Worm (Caenorhabditis elegans) whole organism, young adult: ENCODE measurements around the gene C49H3.16.

ENCODE experiments used
- C06A6.2 ChIP-seq: fragments of 200-800 bp; sonication (Bioruptor generic); conservative IDR thresholded peaks from 2 replicates; pipeline ENCODE4 v1.3.6; 2022; ENCODE audit warnings: missing genetic modification characterization, missing compliant biosample characterization
- D2030.7 ChIP-seq: fragments of 200-800 bp; sonication (Bioruptor generic); IDR thresholded peaks from 2 replicates; pipeline ENCODE4 v1.3.6; 2022; ENCODE audit warnings: missing genetic modification reagents, missing genetic modification characterization, missing compliant biosample characterization
- F10E7.11 ChIP-seq: sonication (generic microtip); optimal IDR thresholded peaks from 2 replicates; lab custom pipeline; 2017; ENCODE audit warnings: mild to moderate bottlenecking, missing genetic modification characterization, moderate library complexity, missing compliant biosample characterization
- F39B2.1 ChIP-seq: fragments of 200-800 bp; sonication (Bioruptor generic); IDR thresholded peaks from 2 replicates; pipeline ENCODE4 v1.3.6; 2022; ENCODE audit warnings: missing genetic modification reagents, missing genetic modification characterization, missing compliant biosample characterization
- F49E8.2 ChIP-seq: sonication (generic microtip); optimal IDR thresholded peaks from 3 replicates; lab custom pipeline; 2017; ENCODE audit warnings: missing genetic modification characterization, mild to moderate bottlenecking, missing compliant biosample characterization, antibody characterized with exemption, moderate library complexity; ENCODE audit not compliant: insufficient read depth
- F52B5.7 ChIP-seq: sonication (generic microtip); optimal IDR thresholded peaks from 2 replicates; lab custom pipeline; 2016; ENCODE audit warnings: mild to moderate bottlenecking, missing genetic modification characterization, missing compliant biosample characterization
- T07F8.4 ChIP-seq: sonication (generic microtip); optimal IDR thresholded peaks from 2 replicates; lab custom pipeline; 2016; ENCODE audit warnings: mild to moderate bottlenecking, missing genetic modification characterization, moderate library complexity, missing compliant biosample characterization
- Y53F4B.3 ChIP-seq: fragments of 200-800 bp; sonication (Bioruptor generic); IDR thresholded peaks from 2 replicates; pipeline ENCODE4 v1.3.6; 2022; ENCODE audit warnings: missing genetic modification reagents, missing genetic modification characterization, missing compliant biosample characterization
- Y53G8AR.9 ChIP-seq: fragments of 200-800 bp; sonication (Bioruptor generic); conservative IDR thresholded peaks from 2 replicates; pipeline ENCODE4 v1.3.6; 2022; ENCODE audit warnings: missing genetic modification reagents, missing genetic modification characterization, missing compliant biosample characterization
- Y56A3A.18 ChIP-seq: fragments of 200-800 bp; sonication (Bioruptor generic); IDR thresholded peaks from 2 replicates; pipeline ENCODE4 v1.3.6; 2022; ENCODE audit warnings: missing genetic modification reagents, missing genetic modification characterization, missing compliant biosample characterization
- Y95B8A.8 ChIP-seq: fragments of 200-800 bp; sonication (Bioruptor generic); IDR thresholded peaks from 2 replicates; pipeline ENCODE4 v1.3.6; 2022; ENCODE audit warnings: missing genetic modification reagents, missing genetic modification characterization, missing compliant biosample characterization
- attf-6 ChIP-seq: fragments of 200-800 bp; sonication (Bioruptor generic); IDR thresholded peaks from 2 replicates; pipeline ENCODE4 v1.3.6; 2022; ENCODE audit warnings: missing genetic modification reagents, missing genetic modification characterization, missing compliant biosample characterization
- ccch-3 ChIP-seq: fragments of 200-800 bp; sonication (Bioruptor generic); optimal IDR thresholded peaks from 2 replicates; lab custom pipeline; 2018; ENCODE audit warnings: mild to moderate bottlenecking, missing genetic modification characterization, missing compliant biosample characterization
- cebp-1 ChIP-seq, 2 experiments: fragments of 200-800 bp in 1 of 2; sonication (Bioruptor generic) in 1 of 2; sonication (generic microtip) in 1 of 2; IDR thresholded peaks in 1 of 2; optimal IDR thresholded peaks in 1 of 2; 2 replicates each; pipeline versions ENCODE4 v1.3.6 to Lab custom; 2017 to 2022; ENCODE audit warnings: missing compliant biosample characterization in 2 of 2, missing genetic modification characterization in 2 of 2, mild to moderate bottlenecking in 1 of 2, missing genetic modification reagents in 1 of 2, moderate library complexity in 1 of 2
- ceh-100 ChIP-seq: fragments of 200-800 bp; sonication (Bioruptor generic); IDR thresholded peaks from 2 replicates; pipeline ENCODE4 v1.3.6; 2022; ENCODE audit warnings: missing genetic modification reagents, missing genetic modification characterization, missing compliant biosample characterization
- ceh-40 ChIP-seq: fragments of 200-800 bp; sonication (Bioruptor generic); IDR thresholded peaks from 2 replicates; pipeline ENCODE4 v1.3.6; 2022; ENCODE audit warnings: missing genetic modification characterization, missing compliant biosample characterization
- dox-1 ChIP-seq: fragments of 200-800 bp; sonication (Bioruptor generic); IDR thresholded peaks from 2 replicates; pipeline ENCODE4 v1.3.6; 2022; ENCODE audit warnings: missing genetic modification reagents, missing genetic modification characterization, missing compliant biosample characterization
- dpl-1 ChIP-seq: fragments of 150-350 bp; optimal IDR thresholded peaks from 2 replicates; lab custom pipeline; 2014; ENCODE audit warnings: missing biosample characterization, missing genetic modification reagents, missing genetic modification characterization
- egl-44 ChIP-seq: fragments of 200-800 bp; sonication (Bioruptor generic); IDR thresholded peaks from 2 replicates; pipeline ENCODE4 v1.3.6; 2022; ENCODE audit warnings: missing genetic modification reagents, missing genetic modification characterization, missing compliant biosample characterization
- egrh-3 ChIP-seq: fragments of 200-800 bp; sonication (Bioruptor generic); IDR thresholded peaks from 2 replicates; pipeline ENCODE4 v1.3.6; 2022; ENCODE audit warnings: missing genetic modification reagents, missing genetic modification characterization, missing compliant biosample characterization
- fkh-3 ChIP-seq: sonication (generic microtip); optimal IDR thresholded peaks from 2 replicates; lab custom pipeline; 2016; ENCODE audit warnings: mild to moderate bottlenecking, missing genetic modification characterization, missing compliant biosample characterization
- gei-17 ChIP-seq: fragments of 200-800 bp; sonication (Bioruptor generic); optimal IDR thresholded peaks from 2 replicates; lab custom pipeline; 2018; ENCODE audit warnings: mild to moderate bottlenecking, missing genetic modification characterization, missing compliant biosample characterization
- hlh-26 ChIP-seq: fragments of 200-800 bp; sonication (Bioruptor generic); conservative IDR thresholded peaks from 2 replicates; pipeline ENCODE4 v1.3.6; 2022; ENCODE audit warnings: missing genetic modification reagents, missing genetic modification characterization, missing compliant biosample characterization
- hmg-1.2 ChIP-seq: fragments of 200-800 bp; sonication (Bioruptor generic); IDR thresholded peaks from 2 replicates; pipeline ENCODE4 v1.3.6; 2022; ENCODE audit warnings: missing genetic modification reagents, missing genetic modification characterization, missing compliant biosample characterization
- hsf-1 ChIP-seq: fragments of 200-800 bp; sonication (Bioruptor generic); IDR thresholded peaks from 2 replicates; pipeline ENCODE4 v1.3.6; 2022; ENCODE audit warnings: missing genetic modification reagents, missing genetic modification characterization, missing compliant biosample characterization
- let-607 ChIP-seq, 2 experiments: fragments of 200-800 bp in 1 of 2; sonication (Bioruptor generic) in 1 of 2; sonication (generic microtip) in 1 of 2; optimal IDR thresholded peaks; 2 replicates each; lab custom pipeline; 2016 to 2018; ENCODE audit warnings: mild to moderate bottlenecking in 2 of 2, missing compliant biosample characterization in 2 of 2, missing genetic modification characterization in 2 of 2, moderate library complexity in 2 of 2, missing genotype in 1 of 2
- lin-54 ChIP-seq: fragments of 200-800 bp; sonication (Bioruptor generic); optimal IDR thresholded peaks from 2 replicates; lab custom pipeline; 2018; ENCODE audit warnings: mild to moderate bottlenecking, missing genetic modification characterization, missing compliant biosample characterization
- lir-1 ChIP-seq: fragments of 200-800 bp; sonication (Bioruptor generic); conservative IDR thresholded peaks from 2 replicates; pipeline ENCODE4 v1.3.6; 2022; ENCODE audit warnings: missing genetic modification reagents, missing genetic modification characterization, missing compliant biosample characterization
- lsl-1 ChIP-seq: fragments of 200-800 bp; sonication (Bioruptor generic); optimal IDR thresholded peaks from 2 replicates; lab custom pipeline; 2018; ENCODE audit warnings: mild to moderate bottlenecking, missing genetic modification characterization, moderate library complexity, missing compliant biosample characterization
- nhr-120 ChIP-seq: fragments of 200-800 bp; sonication (Bioruptor generic); IDR thresholded peaks from 2 replicates; pipeline ENCODE4 v1.3.6; 2022; ENCODE audit warnings: missing genetic modification characterization, missing compliant biosample characterization
- nhr-80 ChIP-seq: sonication (generic microtip); optimal IDR thresholded peaks from 2 replicates; lab custom pipeline; 2016; ENCODE audit warnings: missing genetic modification characterization, missing compliant biosample characterization
- nhr-90 ChIP-seq: sonication (generic microtip); optimal IDR thresholded peaks from 2 replicates; lab custom pipeline; 2016; ENCODE audit warnings: missing genotype, mild to moderate bottlenecking, missing genetic modification characterization, missing compliant biosample characterization
- pha-4 ChIP-seq: fragments of 150-350 bp; sonication (generic microtip); optimal IDR thresholded peaks from 2 replicates; lab custom pipeline; 2014; ENCODE audit warnings: missing biosample characterization, missing genetic modification reagents, missing genetic modification characterization
- rpc-1 ChIP-seq, 2 experiments: fragments of 150-350 bp in 1 of 2; sonication (generic microtip) in 1 of 2; optimal IDR thresholded peaks; 2 replicates each; lab custom pipeline; 2014 to 2018; ENCODE audit warnings: missing biosample characterization in 1 of 2, missing genetic modification characterization in 1 of 2, missing genetic modification reagents in 1 of 2, missing genotype in 1 of 2
- sdz-38 ChIP-seq: sonication (generic microtip); optimal IDR thresholded peaks from 2 replicates; lab custom pipeline; 2016; ENCODE audit warnings: missing genotype, missing genetic modification characterization, missing compliant biosample characterization
- snpc-1.1 ChIP-seq: sonication (generic microtip); optimal IDR thresholded peaks from 2 replicates; lab custom pipeline; 2017; ENCODE audit warnings: missing genetic modification characterization, mild to moderate bottlenecking, missing compliant biosample characterization, antibody characterized with exemption, moderate library complexity, missing genotype, missing genetic modification reagents; ENCODE audit not compliant: insufficient read depth
- snpc-3.4 ChIP-seq: sonication (generic microtip); optimal IDR thresholded peaks from 2 replicates; lab custom pipeline; 2017; ENCODE audit warnings: missing genetic modification characterization, mild to moderate bottlenecking, missing compliant biosample characterization, antibody characterized with exemption, moderate library complexity, missing genotype, missing genetic modification reagents
- somi-1 ChIP-seq: fragments of 200-800 bp; sonication (Bioruptor generic); optimal IDR thresholded peaks from 2 replicates; lab custom pipeline; 2018; ENCODE audit warnings: mild to moderate bottlenecking, missing genetic modification characterization, missing compliant biosample characterization
- sptf-2 ChIP-seq: fragments of 200-800 bp; sonication (Bioruptor generic); optimal IDR thresholded peaks from 2 replicates; lab custom pipeline; 2018; ENCODE audit warnings: mild to moderate bottlenecking, missing genetic modification characterization, missing compliant biosample characterization
- tbp1 ChIP-seq: fragments of 200-800 bp; sonication (Bioruptor generic); optimal IDR thresholded peaks from 2 replicates; lab custom pipeline; 2018; ENCODE audit warnings: mild to moderate bottlenecking, missing genetic modification characterization, missing compliant biosample characterization
- xnd-1 ChIP-seq: sonication (generic microtip); optimal IDR thresholded peaks from 2 replicates; lab custom pipeline; 2016; ENCODE audit warnings: missing genotype, missing genetic modification reagents, missing genetic modification characterization, missing compliant biosample characterization
- zfh-2 ChIP-seq: fragments of 200-800 bp; sonication (Bioruptor generic); conservative IDR thresholded peaks from 2 replicates; pipeline ENCODE4 v1.3.6; 2022; ENCODE audit warnings: missing genetic modification reagents, missing genetic modification characterization, missing compliant biosample characterization
- ztf-18 ChIP-seq: sonication (generic microtip); optimal IDR thresholded peaks from 2 replicates; lab custom pipeline; 2016; ENCODE audit warnings: missing genotype, mild to moderate bottlenecking, missing genetic modification characterization, missing compliant biosample characterization
- ztf-28 ChIP-seq: fragments of 200-800 bp; sonication (Bioruptor generic); IDR thresholded peaks from 2 replicates; pipeline ENCODE4 v1.3.6; 2022; ENCODE audit warnings: missing genetic modification reagents, missing genetic modification characterization, missing compliant biosample characterization
- ztf-3 ChIP-seq: fragments of 200-800 bp; sonication (Bioruptor generic); optimal IDR thresholded peaks from 2 replicates; lab custom pipeline; 2018; ENCODE audit warnings: mild to moderate bottlenecking, missing genetic modification characterization, missing compliant biosample characterization

The C49H3.16 gene

DNA sequence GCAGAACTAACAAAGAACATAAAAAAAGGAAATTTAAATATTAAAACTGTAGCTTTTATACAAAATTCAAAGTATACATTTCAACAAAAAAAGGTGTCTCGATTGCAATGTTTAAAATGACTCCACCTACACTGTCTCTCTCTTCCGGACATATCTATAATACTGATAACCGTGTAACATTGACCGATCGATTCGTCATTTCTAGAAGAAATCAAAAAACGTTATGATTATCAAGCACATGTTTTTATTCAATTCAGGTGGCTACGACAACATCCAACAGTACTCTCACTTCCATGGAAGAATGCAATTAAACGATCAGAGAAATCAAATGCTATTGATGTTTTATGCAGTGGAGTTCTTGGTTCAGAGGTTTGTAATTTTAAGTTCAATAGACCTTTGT, 21.7 kb upstream of the C49H3.16 start:
- TF ChIP-seq pha-4 (tag; lab: Kevin White, UChicago) (no peak), nhr-80 (peak; percentile 70)

DNA sequence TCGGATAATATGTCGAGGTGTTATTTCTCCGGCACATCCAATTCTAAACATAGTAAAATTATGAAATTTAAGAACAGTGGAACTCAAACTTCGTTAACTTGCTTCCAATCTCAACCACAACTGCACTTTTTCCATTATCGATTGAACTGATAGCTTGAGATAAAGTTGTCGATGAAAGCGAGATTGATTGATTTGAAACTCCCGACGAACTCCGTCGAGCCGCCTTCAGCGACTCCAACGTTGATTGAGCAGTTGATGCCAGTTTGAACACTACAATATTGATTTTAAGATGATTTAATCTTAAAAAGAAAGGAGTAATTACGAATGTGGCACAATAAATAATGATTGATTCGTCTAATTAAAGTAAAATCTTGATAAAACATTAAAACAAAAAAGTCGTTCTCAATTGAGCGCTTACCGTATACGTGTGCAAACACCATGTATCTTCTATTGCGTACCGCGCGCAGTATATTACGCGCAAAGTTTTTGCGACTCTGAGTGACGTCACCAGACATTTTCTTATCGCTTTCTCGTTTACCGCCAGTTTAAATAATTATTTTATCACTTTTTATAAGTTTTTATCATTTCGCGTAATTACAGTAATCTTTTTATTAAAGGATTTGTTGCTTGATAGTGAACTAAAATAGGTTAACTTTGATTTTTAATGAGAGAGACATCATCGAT, 17.9 kb upstream of the C49H3.16 start, which contains the start of gene arp-11:
TSS of gene arp-11 (minus strand) at position 51 of the 684 bp plus-strand sequence.
- TF ChIP-seq Y95B8A.8 (GFP tag; lab: Robert Waterston, UW) (no peak), fkh-3 (tag; lab: Kevin White, UChicago) (no peak), ztf-3 (GFP tag; lab: Kevin White, UChicago) (no peak), sdz-38 (tag; lab: Kevin White, UChicago) (no peak), nhr-90 (tag; lab: Kevin White, UChicago) (no peak), Y53F4B.3 (GFP tag; lab: Robert Waterston, UW) (no peak), ccch-3 (GFP tag; lab: Kevin White, UChicago) (no peak), hmg-1.2 (GFP tag; lab: Robert Waterston, UW) (peak; percentile 31; the same call in 1 of the 2 replicates), Y53G8AR.9 (no peak), dpl-1 (no peak), pha-4 (tag; lab: Kevin White, UChicago) (no peak), egl-44 (no peak), xnd-1 (tag; lab: Kevin White, UChicago) (no peak), snpc-1.1 (tag; lab: Kevin White, UChicago) (no peak), F52B5.7 (tag; lab: Kevin White, UChicago) (no peak), gei-17 (GFP tag; lab: Kevin White, UChicago) (no peak), somi-1 (no peak), ztf-28 (GFP tag; lab: Robert Waterston, UW) (no peak), lsl-1 (peak; percentile 65), nhr-120 (GFP tag; lab: Robert Waterston, UW) (no peak), Y56A3A.18 (GFP tag; lab: Robert Waterston, UW) (no peak), hsf-1 (GFP tag; lab: Robert Waterston, UW) (no peak), C06A6.2 (GFP tag; lab: Robert Waterston, UW) (no peak), snpc-3.4 (tag; lab: Kevin White, UChicago) (peak; percentile 11), ceh-40 (no peak), egrh-3 (GFP tag; lab: Robert Waterston, UW) (no peak), rpc-1 (optimal IDR thresholded peaks at IDR 0.05; lab: Kevin White, UChicago) (no peak), rpc-1 (tag; optimal IDR thresholded peaks at IDR 0.05; lab: Kevin White, UChicago) (no peak), let-607 (tag; optimal IDR thresholded peaks at IDR 0.05; lab: Kevin White, UChicago) (peak in 1 of 2 experiments; percentile 1), lin-54 (GFP tag; lab: Kevin White, UChicago) (peak; percentile 61), F10E7.11 (tag; lab: Kevin White, UChicago) (no peak), ceh-100 (GFP tag; lab: Robert Waterston, UW) (no peak), cebp-1 (GFP tag; IDR thresholded peaks at IDR 0.05; lab: Robert Waterston, UW) (no peak), cebp-1 (tag; optimal IDR thresholded peaks at IDR 0.05; lab: Kevin White, UChicago) (peak; percentile 60), D2030.7 (GFP tag; lab: Robert Waterston, UW) (no peak), hlh-26 (GFP tag; lab: Robert Waterston, UW) (no peak), zfh-2 (GFP tag; lab: Robert Waterston, UW) (no peak), F39B2.1 (GFP tag; lab: Robert Waterston, UW) (no peak), tbp1 (GFP tag; lab: Kevin White, UChicago) (peak; percentile 45), dox-1 (GFP tag; lab: Robert Waterston, UW) (peak; percentile 61), F49E8.2 (no peak), attf-6 (GFP tag; lab: Robert Waterston, UW) (no peak), ztf-18 (tag; lab: Kevin White, UChicago) (no peak), T07F8.4 (tag; lab: Kevin White, UChicago) (no peak), sptf-2 (GFP tag; lab: Kevin White, UChicago) (no peak), nhr-80 (peak; percentile 23), lir-1 (no peak)
